Fruit fly (Drosophila melanogaster) whole organism, embryonic: ENCODE data around the gene CG3815.

Experiments used
- CG12104 ChIP-seq: fragments of 200-800 bp; sonication (Bioruptor generic); optimal IDR thresholded peaks from 3 replicates; lab custom pipeline; 2016; ENCODE audit warnings: missing biosample characterization, missing genetic modification characterization
- CG13894 ChIP-seq: fragments of 200-800 bp; sonication (Bioruptor generic); optimal IDR thresholded peaks from 3 replicates; lab custom pipeline; 2018; ENCODE audit warnings: missing biosample characterization, mild to moderate bottlenecking, missing genetic modification characterization, moderate library complexity
- CG15269 ChIP-seq: fragments of 200-800 bp; sonication (Bioruptor generic); optimal IDR thresholded peaks from 2 replicates; lab custom pipeline; 2018; ENCODE audit warnings: missing biosample characterization, mild to moderate bottlenecking, missing genetic modification characterization, moderate library complexity
- CG2712 ChIP-seq: fragments of 200-800 bp; optimal IDR thresholded peaks from 3 replicates; lab custom pipeline; 2019; ENCODE audit warnings: missing biosample characterization, mild to moderate bottlenecking, missing genetic modification characterization, moderate library complexity
- CG2875 ChIP-seq: fragments of 200-800 bp; sonication (Bioruptor generic); optimal IDR thresholded peaks from 2 replicates; lab custom pipeline; 2017; ENCODE audit warnings: missing biosample characterization, mild to moderate bottlenecking, missing genetic modification characterization, missing genetic modification reagents
- CG3847 ChIP-seq: fragments of 200-800 bp; sonication (Bioruptor generic); IDR thresholded peaks from 2 replicates; pipeline ENCODE4 v1.3.6; 2022; ENCODE audit warnings: missing biosample characterization, missing genetic modification characterization
- CG4282 ChIP-seq: fragments of 200-800 bp; sonication (Bioruptor generic); optimal IDR thresholded peaks from 2 replicates; lab custom pipeline; 2016; ENCODE audit warnings: missing biosample characterization, missing genetic modification characterization
- CG6683 ChIP-seq: fragments of 200-800 bp; sonication (Bioruptor generic); optimal IDR thresholded peaks from 2 replicates; lab custom pipeline; 2017; ENCODE audit warnings: missing biosample characterization, mild to moderate bottlenecking, missing genetic modification characterization, missing genetic modification reagents
- CG8478 ChIP-seq: fragments of >200 bp; optimal IDR thresholded peaks from 2 replicates; lab custom pipeline; 2018
- CG8924 ChIP-seq: fragments of 200-800 bp; optimal IDR thresholded peaks from 3 replicates; lab custom pipeline; 2019; ENCODE audit warnings: missing biosample characterization, mild to moderate bottlenecking, missing genetic modification characterization, moderate library complexity
- CG9797 ChIP-seq: fragments of 200-800 bp; sonication (Bioruptor generic); optimal IDR thresholded peaks from 3 replicates; lab custom pipeline; 2018; ENCODE audit warnings: missing biosample characterization, mild to moderate bottlenecking, missing genetic modification characterization
- CkIIα-i1 ChIP-seq: fragments of 200-800 bp; sonication (Bioruptor generic); IDR thresholded peaks from 2 replicates; pipeline ENCODE4 v1.3.6; 2022; ENCODE audit warnings: missing biosample characterization, missing genetic modification characterization
- D19B ChIP-seq: fragments of 200-800 bp; sonication (Bioruptor generic); optimal IDR thresholded peaks from 2 replicates; lab custom pipeline; 2017; ENCODE audit warnings: missing biosample characterization, mild to moderate bottlenecking, missing genetic modification characterization
- E2f2 ChIP-seq: fragments of 200-800 bp; sonication (Bioruptor generic); IDR thresholded peaks from 2 replicates; pipeline ENCODE4 v1.3.6; 2022; ENCODE audit warnings: missing biosample characterization, missing genetic modification characterization
- Elba2 ChIP-seq: fragments of 200-800 bp; sonication (Bioruptor generic); optimal IDR thresholded peaks from 3 replicates; lab custom pipeline; 2016; ENCODE audit warnings: missing biosample characterization, missing genetic modification characterization
- HHEX ChIP-seq: fragments of 200-800 bp; sonication (Bioruptor generic); optimal IDR thresholded peaks from 3 replicates; lab custom pipeline; 2017; ENCODE audit warnings: missing biosample characterization, mild to moderate bottlenecking, missing genetic modification characterization, missing genetic modification reagents
- MESR4 ChIP-seq: fragments of 200-800 bp; sonication (Bioruptor generic); optimal IDR thresholded peaks from 2 replicates; lab custom pipeline; 2018; ENCODE audit warnings: missing biosample characterization, mild to moderate bottlenecking, missing genetic modification characterization, moderate library complexity
- Mad ChIP-seq: fragments of 200-800 bp; sonication (Bioruptor generic); optimal IDR thresholded peaks from 2 replicates; lab custom pipeline; 2016; ENCODE audit warnings: missing biosample characterization, missing genetic modification characterization
- Neu2 ChIP-seq: fragments of 200-800 bp; sonication (Bioruptor generic); optimal IDR thresholded peaks from 3 replicates; lab custom pipeline; 2016; ENCODE audit warnings: missing biosample characterization, missing genetic modification characterization, borderline replicate concordance
- Nf-YA ChIP-seq: fragments of 200-800 bp; sonication (Bioruptor generic); IDR thresholded peaks from 2 replicates; pipeline ENCODE4 v1.3.6; 2022; ENCODE audit warnings: missing biosample characterization, missing genetic modification characterization
- Oli ChIP-seq: fragments of 200-800 bp; sonication (Bioruptor generic); optimal IDR thresholded peaks from 2 replicates; lab custom pipeline; 2018; ENCODE audit warnings: missing biosample characterization, mild to moderate bottlenecking, missing genetic modification characterization, moderate library complexity
- Opbp ChIP-seq: fragments of 200-800 bp; sonication (Bioruptor generic); IDR thresholded peaks from 3 replicates; pipeline ENCODE4 v1.3.6; 2022; ENCODE audit warnings: missing biosample characterization, missing genetic modification characterization; ENCODE audit not compliant: partially characterized antibody
- Taf1 ChIP-seq: fragments of 200-800 bp; sonication (Bioruptor generic); IDR thresholded peaks from 2 replicates; pipeline ENCODE4 v1.3.6; 2022; ENCODE audit warnings: missing biosample characterization, missing genetic modification characterization
- Tbp ChIP-seq: fragments of >200 bp; optimal IDR thresholded peaks from 2 replicates; lab custom pipeline; 2018; ENCODE audit warnings: missing biosample characterization, missing genetic modification characterization
- Usf ChIP-seq: fragments of 200-800 bp; sonication (Bioruptor generic); optimal IDR thresholded peaks from 2 replicates; lab custom pipeline; 2017; ENCODE audit warnings: missing genotype, missing biosample characterization, missing genetic modification characterization
- bbx ChIP-seq: fragments of 200-800 bp; sonication (Bioruptor generic); IDR thresholded peaks from 2 replicates; pipeline ENCODE4 v1.3.6; 2022; ENCODE audit warnings: missing biosample characterization, missing genetic modification characterization; ENCODE audit not compliant: partially characterized antibody
- chif ChIP-seq, 2 experiments: fragments of 200-800 bp; sonication (Bioruptor generic); optimal IDR thresholded peaks; 3 replicates each; lab custom pipeline; 2016; ENCODE audit warnings: missing biosample characterization in 2 of 2, missing genetic modification characterization in 2 of 2
- chm ChIP-seq: fragments of 200-800 bp; sonication (Bioruptor generic); IDR thresholded peaks from 2 replicates; pipeline ENCODE4 v1.3.6; 2022; ENCODE audit warnings: missing biosample characterization, missing genetic modification characterization
- ci ChIP-seq: fragments of 200-800 bp; sonication (Bioruptor generic); IDR thresholded peaks from 3 replicates; pipeline ENCODE4 v1.3.6; 2022; ENCODE audit warnings: missing biosample characterization, missing genetic modification characterization
- crol ChIP-seq: fragments of 200-800 bp; sonication (Bioruptor generic); IDR thresholded peaks from 2 replicates; pipeline ENCODE4 v1.3.6; 2022; ENCODE audit warnings: missing biosample characterization, missing genetic modification characterization
- da ChIP-seq: fragments of 200-800 bp; sonication (Bioruptor generic); optimal IDR thresholded peaks from 2 replicates; lab custom pipeline; 2016; ENCODE audit warnings: missing biosample characterization, missing genetic modification characterization
- fd102C ChIP-seq: fragments of 200-800 bp; sonication (Bioruptor generic); optimal IDR thresholded peaks from 2 replicates; lab custom pipeline; 2018; ENCODE audit warnings: missing biosample characterization, mild to moderate bottlenecking, missing genetic modification characterization, moderate library complexity
- fru ChIP-seq: fragments of >200 bp; optimal IDR thresholded peaks from 2 replicates; lab custom pipeline; 2017
- gcm ChIP-seq: fragments of 200-800 bp; sonication (Bioruptor generic); optimal IDR thresholded peaks from 2 replicates; lab custom pipeline; 2019; ENCODE audit warnings: missing biosample characterization, mild to moderate bottlenecking, missing genetic modification characterization, moderate library complexity
- grau ChIP-seq: fragments of 200-800 bp; optimal IDR thresholded peaks from 3 replicates; lab custom pipeline; 2019; ENCODE audit warnings: missing biosample characterization, mild to moderate bottlenecking, missing genetic modification characterization, moderate library complexity
- ham ChIP-seq: fragments of 200-800 bp; sonication (Bioruptor generic); IDR thresholded peaks from 2 replicates; pipeline ENCODE4 v1.3.6; 2022; ENCODE audit warnings: missing biosample characterization, missing genetic modification characterization
- inv ChIP-seq: fragments of 200-800 bp; sonication (Bioruptor generic); IDR thresholded peaks from 2 replicates; pipeline ENCODE4 v1.3.6; 2022; ENCODE audit warnings: missing biosample characterization, missing genetic modification characterization; ENCODE audit not compliant: partially characterized antibody
- jigr1 ChIP-seq: fragments of 200-800 bp; sonication (Bioruptor generic); IDR thresholded peaks from 3 replicates; pipeline ENCODE4 v1.3.6; 2022; ENCODE audit warnings: missing biosample characterization, missing genetic modification characterization
- lab ChIP-seq: fragments of 200-800 bp; sonication (Bioruptor generic); optimal IDR thresholded peaks from 3 replicates; lab custom pipeline; 2017; ENCODE audit warnings: missing biosample characterization, missing genetic modification characterization, mild to moderate bottlenecking, moderate library complexity, missing genetic modification reagents
- lilli ChIP-seq: fragments of 200-800 bp; sonication (Bioruptor generic); optimal IDR thresholded peaks from 3 replicates; lab custom pipeline; 2016; ENCODE audit warnings: missing biosample characterization, missing genetic modification characterization
- lola ChIP-seq, 3 experiments: fragments of >200 bp in 2 of 3; fragments of 200-800 bp in 1 of 3; sonication (Bioruptor generic) in 1 of 3; optimal IDR thresholded peaks; 2 replicates each; lab custom pipeline; 2017 to 2019; ENCODE audit warnings: missing biosample characterization in 3 of 3, missing genetic modification characterization in 3 of 3, mild to moderate bottlenecking in 1 of 3, moderate library complexity in 1 of 3
- pita ChIP-seq: fragments of 200-800 bp; sonication (Bioruptor generic); optimal IDR thresholded peaks from 2 replicates; lab custom pipeline; 2017; ENCODE audit warnings: missing biosample characterization, mild to moderate bottlenecking, missing genetic modification characterization
- pzg ChIP-seq: fragments of 200-800 bp; sonication (Bioruptor generic); optimal IDR thresholded peaks from 3 replicates; lab custom pipeline; 2018; ENCODE audit warnings: missing biosample characterization, mild to moderate bottlenecking, missing genetic modification characterization, moderate library complexity
- ro ChIP-seq: fragments of 200-800 bp; sonication (Bioruptor generic); IDR thresholded peaks from 2 replicates; pipeline ENCODE4 v1.3.6; 2022; ENCODE audit warnings: missing biosample characterization, missing genetic modification characterization
- salm ChIP-seq: fragments of 200-800 bp; sonication (Bioruptor generic); optimal IDR thresholded peaks from 2 replicates; lab custom pipeline; 2018; ENCODE audit warnings: missing biosample characterization, mild to moderate bottlenecking, missing genetic modification characterization
- sens-2 ChIP-seq: fragments of 200-800 bp; sonication (Bioruptor generic); IDR thresholded peaks from 2 replicates; pipeline ENCODE4 v1.3.6; 2022; ENCODE audit warnings: missing biosample characterization, missing genetic modification characterization
- slp2 ChIP-seq: fragments of 200-800 bp; sonication (Bioruptor generic); optimal IDR thresholded peaks from 2 replicates; lab custom pipeline; 2016; ENCODE audit warnings: missing biosample characterization, missing genetic modification characterization
- tap ChIP-seq: fragments of 200-800 bp; optimal IDR thresholded peaks from 3 replicates; lab custom pipeline; 2019; ENCODE audit warnings: missing biosample characterization, mild to moderate bottlenecking, missing genetic modification characterization, moderate library complexity
- tio ChIP-seq: fragments of 200-800 bp; sonication (Bioruptor generic); optimal IDR thresholded peaks from 2 replicates; lab custom pipeline; 2017; ENCODE audit warnings: missing biosample characterization, missing genetic modification characterization, inconsistent platforms
- usp ChIP-seq: fragments of >200 bp; optimal IDR thresholded peaks from 2 replicates; lab custom pipeline; 2017; ENCODE audit warnings: missing biosample characterization, missing genetic modification characterization
- vnd ChIP-seq: fragments of 200-800 bp; sonication (Bioruptor generic); IDR thresholded peaks from 3 replicates; pipeline ENCODE4 v1.3.6; 2022; ENCODE audit warnings: missing biosample characterization, missing genetic modification characterization; ENCODE audit not compliant: partially characterized antibody

Gene CG3815

dm6 chrX:6265456-6265877 is 29.7 kb upstream of the CG3815 start (continued):
- TF ChIP-seq Nf-YA, result peak; percentile 92
- TF ChIP-seq fru (lab: Kevin White, UChicago), result no peak
- no peak for TF ChIP-seq bbx (GFP tag; lab: Robert Waterston, UW)
- peak; percentile 6 for TF ChIP-seq fd102C (GFP tag; lab: Kevin White, UChicago)
- no peak for TF ChIP-seq Opbp
- TF ChIP-seq vnd (GFP tag; lab: Robert Waterston, UW), result 0 out of 3 replicates have a peak, but pooled peaks have one; percentile 29
- TF ChIP-seq chif (GFP tag; optimal IDR thresholded peaks at IDR 0.05; lab: Kevin White, UChicago), result peak; percentile 96
- TF ChIP-seq chm (GFP tag; lab: Robert Waterston, UW), result peak; percentile 83
- TF ChIP-seq Taf1, result peak; percentile 69
- TF ChIP-seq Elba2 (GFP tag; lab: Kevin White, UChicago), result peak; percentile 31
- TF ChIP-seq CG2712 (tag; lab: Kevin White, UChicago), result peak; percentile 96
- no peak for TF ChIP-seq Tbp
- peak; percentile 26 for TF ChIP-seq MESR4 (GFP tag; lab: Kevin White, UChicago)
- TF ChIP-seq CG8478 (lab: Kevin White, UChicago), result no peak
- peak; percentile 45; the same call in 1 of the 2 replicates for TF ChIP-seq crol
- peak; percentile 83 for TF ChIP-seq ro (GFP tag; lab: Robert Waterston, UW)
- peak; percentile 80 for TF ChIP-seq D19B (GFP tag; lab: Kevin White, UChicago)
- TF ChIP-seq usp (GFP tag; lab: Kevin White, UChicago), result no peak
- TF ChIP-seq HHEX (GFP tag; lab: Kevin White, UChicago), result peak; percentile 95
- peak; percentile 89 for TF ChIP-seq da (GFP tag; lab: Kevin White, UChicago)
- peak; percentile 90 for TF ChIP-seq sens-2 (GFP tag; lab: Robert Waterston, UW)
- no peak for TF ChIP-seq pzg (GFP tag; lab: Kevin White, UChicago)
- peak; percentile 95 for TF ChIP-seq ci (GFP tag; lab: Robert Waterston, UW)
- peak; percentile 94 for TF ChIP-seq CG4282 (GFP tag; lab: Kevin White, UChicago)
- peak; percentile 96 for TF ChIP-seq lilli
- TF ChIP-seq CG12104 (GFP tag; lab: Kevin White, UChicago), result peak; percentile 96
- peak; percentile 81 for TF ChIP-seq Neu2 (GFP tag; lab: Kevin White, UChicago)
- TF ChIP-seq grau (tag; lab: Kevin White, UChicago), result peak; percentile 95
- TF ChIP-seq lab, result peak; percentile 95
- peak in 1 of 3 experiments; percentile 91 for TF ChIP-seq lola (GFP tag; optimal IDR thresholded peaks at IDR 0.05; lab: Kevin White, UChicago)
- peak; percentile 93 for TF ChIP-seq tap
- peak; percentile 84 for TF ChIP-seq E2f2 (GFP tag; lab: Robert Waterston, UW)
- TF ChIP-seq Mad (GFP tag; lab: Kevin White, UChicago), result peak; percentile 95
- TF ChIP-seq CG2875 (GFP tag; lab: Kevin White, UChicago), result peak; percentile 97
- peak; percentile 70; the same call in 1 of the 2 replicates for TF ChIP-seq CkIIα-i1
- peak; percentile 83 for TF ChIP-seq Usf (GFP tag; lab: Kevin White, UChicago)
- TF ChIP-seq CG15269, result peak; percentile 98
- peak; percentile 35 for TF ChIP-seq CG9797 (GFP tag; lab: Kevin White, UChicago)
- peak; percentile 96 for TF ChIP-seq slp2 (GFP tag; lab: Kevin White, UChicago)
- TF ChIP-seq CG6683 (GFP tag; lab: Kevin White, UChicago), result peak; percentile 87
- 0 out of 2 replicates have a peak, but pooled peaks have one; percentile 34 for TF ChIP-seq inv (GFP tag; lab: Robert Waterston, UW)
- peak; percentile 98 for TF ChIP-seq tio (GFP tag; lab: Kevin White, UChicago)
- TF ChIP-seq pita (GFP tag; lab: Kevin White, UChicago), result no peak
- peak; percentile 99 for TF ChIP-seq Oli (tag; lab: Kevin White, UChicago)
- TF ChIP-seq CG13894 (tag; lab: Kevin White, UChicago), result peak; percentile 73
- peak; percentile 91 for TF ChIP-seq CG3847 (GFP tag; lab: Robert Waterston, UW)
- peak; percentile 93 for TF ChIP-seq jigr1 (GFP tag; lab: Robert Waterston, UW)
- peak; percentile 97 for TF ChIP-seq CG8924 (tag; lab: Kevin White, UChicago)
- peak; percentile 97 for TF ChIP-seq salm (tag; lab: Kevin White, UChicago)
- TF ChIP-seq ham (GFP tag; lab: Robert Waterston, UW), result peak; percentile 50; the same call in 1 of the 2 replicates
- TF ChIP-seq gcm (GFP tag; lab: Kevin White, UChicago), result peak; percentile 95
